Worm (Caenorhabditis elegans) whole organism, early embryonic: Measurements from ENCODE around the gene lgc-39.

Source experiments
- B0310.2 ChIP-seq: sonication (generic microtip); optimal IDR thresholded peaks from 2 replicates; lab custom pipeline; 2016; ENCODE audit warnings: mild to moderate bottlenecking, missing genetic modification characterization, missing compliant biosample characterization
- F13C5.2 ChIP-seq: sonication (generic microtip); optimal IDR thresholded peaks from 2 replicates; lab custom pipeline; 2017; ENCODE audit warnings: mild to moderate bottlenecking, missing genetic modification characterization, inconsistent platforms, missing compliant biosample characterization
- aly-1 ChIP-seq: sonication (generic microtip); optimal IDR thresholded peaks from 2 replicates; lab custom pipeline; 2016; ENCODE audit warnings: missing genetic modification characterization, missing compliant biosample characterization
- ama-1 ChIP-seq: fragments of 150-350 bp; optimal IDR thresholded peaks from 2 replicates; lab custom pipeline; 2014
- ceh-13 ChIP-seq: fragments of 200-800 bp; sonication (Bioruptor generic); optimal IDR thresholded peaks from 2 replicates; lab custom pipeline; 2018; ENCODE audit warnings: mild to moderate bottlenecking, missing genetic modification characterization, missing compliant biosample characterization
- ets-7 ChIP-seq: sonication (generic microtip); optimal IDR thresholded peaks from 2 replicates; lab custom pipeline; 2016; ENCODE audit warnings: missing genotype, missing genetic modification characterization, missing compliant biosample characterization
- flt-1 ChIP-seq: fragments of 200-800 bp; sonication (Bioruptor generic); IDR thresholded peaks from 2 replicates; pipeline ENCODE4 v1.3.6; 2022; ENCODE audit warnings: missing genetic modification characterization, missing compliant biosample characterization
- hmbx-1 ChIP-seq: sonication (generic microtip); optimal IDR thresholded peaks from 2 replicates; lab custom pipeline; 2016; ENCODE audit warnings: mild to moderate bottlenecking, missing genetic modification characterization, missing compliant biosample characterization
- hnd-1 ChIP-seq: sonication (generic microtip); optimal IDR thresholded peaks from 2 replicates; lab custom pipeline; 2016; ENCODE audit warnings: missing genetic modification characterization, missing compliant biosample characterization
- pes-1 ChIP-seq: fragments of 200-800 bp; sonication (Bioruptor generic); IDR thresholded peaks from 2 replicates; pipeline ENCODE4 v1.3.6; 2022; ENCODE audit warnings: missing genetic modification reagents, missing genetic modification characterization, missing compliant biosample characterization
- scrt-1 ChIP-seq: fragments of 200-800 bp; sonication (Bioruptor generic); IDR thresholded peaks from 2 replicates; pipeline ENCODE4 v1.3.6; 2022; ENCODE audit warnings: missing genetic modification characterization, missing compliant biosample characterization
- sea-1 ChIP-seq: fragments of 200-800 bp; sonication (Bioruptor generic); conservative IDR thresholded peaks from 2 replicates; pipeline ENCODE4 v1.3.6; 2022; ENCODE audit warnings: missing genetic modification characterization, missing compliant biosample characterization
- tbx-11 ChIP-seq: fragments of 200-800 bp; sonication (Bioruptor generic); IDR thresholded peaks from 2 replicates; pipeline ENCODE4 v1.3.6; 2022; ENCODE audit warnings: missing genetic modification characterization, missing compliant biosample characterization
- tra-4 ChIP-seq: sonication (generic microtip); optimal IDR thresholded peaks from 2 replicates; lab custom pipeline; 2017; ENCODE audit warnings: missing genetic modification characterization, missing compliant biosample characterization

- TF ChIP-seq pes-1 (GFP tag; lab: Robert Waterston, UW) (no peak), flt-1 (no peak), ets-7 (no peak), F13C5.2 (tag; lab: Kevin White, UChicago) (no peak), tbx-11 (GFP tag; lab: Robert Waterston, UW) (no peak), ama-1 (lab: Kevin White, UChicago) (no peak), hmbx-1 (tag; lab: Kevin White, UChicago) (no peak), tra-4 (tag; lab: Kevin White, UChicago) (no peak), scrt-1 (GFP tag; lab: Robert Waterston, UW) (no peak), B0310.2 (no peak), ceh-13 (GFP tag; lab: Kevin White, UChicago) (no peak), sea-1 (GFP tag; lab: Robert Waterston, UW) (no peak), hnd-1 (no peak), aly-1 (tag; lab: Kevin White, UChicago) (no peak)
Measured at ce11 chrV:7194818-7195217, 19.5 kb downstream of the lgc-39 start.
